Worm (Caenorhabditis elegans) whole organism, mixed stage, embryonic: ENCODE measurements around the gene rpl-6.

Source experiments
- ceh-43 ChIP-seq: fragments of 200-800 bp; sonication (Bioruptor generic); optimal IDR thresholded peaks from 2 replicates; lab custom pipeline; 2018; ENCODE audit warnings: mild to moderate bottlenecking, missing genetic modification characterization, moderate library complexity, missing compliant biosample characterization
- ces-1 ChIP-seq: fragments of 150-350 bp; optimal IDR thresholded peaks from 2 replicates; lab custom pipeline; 2014; ENCODE audit warnings: missing biosample characterization, missing genetic modification reagents, missing genetic modification characterization
- elt-3 ChIP-seq: fragments of 150-350 bp; optimal IDR thresholded peaks from 2 replicates; lab custom pipeline; 2014; ENCODE audit warnings: missing biosample characterization, missing genetic modification characterization
- lin-13 ChIP-seq: fragments of 150-350 bp; optimal IDR thresholded peaks from 2 replicates; lab custom pipeline; 2014; ENCODE audit warnings: missing biosample characterization, missing genetic modification characterization
- mab-5 ChIP-seq: fragments of 150-350 bp; optimal IDR thresholded peaks from 2 replicates; lab custom pipeline; 2014; ENCODE audit warnings: missing biosample characterization, missing genetic modification characterization
- mep-1 ChIP-seq: fragments of 150-350 bp; optimal IDR thresholded peaks from 2 replicates; lab custom pipeline; 2017; ENCODE audit warnings: missing biosample characterization, missing genetic modification reagents, missing genetic modification characterization, inconsistent platforms
- nhr-76 ChIP-seq: sonication (generic microtip); optimal IDR thresholded peaks from 2 replicates; lab custom pipeline; 2017; ENCODE audit warnings: missing biosample characterization, missing genetic modification characterization
- pha-4 ChIP-seq: fragments of 150-350 bp; optimal IDR thresholded peaks from 2 replicates; lab custom pipeline; 2018; ENCODE audit warnings: missing biosample characterization, missing genetic modification reagents, missing genetic modification characterization
- sem-2 ChIP-seq: fragments of 200-800 bp; sonication (Bioruptor generic); optimal IDR thresholded peaks from 2 replicates; lab custom pipeline; 2018; ENCODE audit warnings: mild to moderate bottlenecking, missing genetic modification characterization, missing compliant biosample characterization
- snpc-4 ChIP-seq: fragments of 150-350 bp; optimal IDR thresholded peaks from 2 replicates; lab custom pipeline; 2014; ENCODE audit warnings: missing biosample characterization, missing genetic modification characterization
- tbx-8 ChIP-seq: fragments of 200-800 bp; sonication (Bioruptor generic); optimal IDR thresholded peaks from 2 replicates; lab custom pipeline; 2018; ENCODE audit warnings: mild to moderate bottlenecking, missing genetic modification characterization, moderate library complexity, missing compliant biosample characterization
- unc-62 ChIP-seq: fragments of 150-350 bp; optimal IDR thresholded peaks from 2 replicates; lab custom pipeline; 2014; ENCODE audit warnings: missing biosample characterization, missing genetic modification reagents, missing genetic modification characterization
- ztf-11 ChIP-seq: fragments of 150-350 bp; optimal IDR thresholded peaks from 2 replicates; lab custom pipeline; 2014; ENCODE audit warnings: missing biosample characterization, missing genetic modification characterization

ce11 chrIII:7166664-7167567, 41.3 kb upstream of the rpl-6 start:
- TF ChIP-seq snpc-4 (tag; lab: Kevin White, UChicago), result no peak
- TF ChIP-seq unc-62 (GFP tag; lab: Kevin White, UChicago), result no peak
- TF ChIP-seq pha-4 (tag; lab: Kevin White, UChicago), result no peak
- no peak for TF ChIP-seq mab-5 (tag; lab: Kevin White, UChicago)
- no peak for TF ChIP-seq lin-13
- no peak for TF ChIP-seq ztf-11
- TF ChIP-seq tbx-8 (GFP tag; lab: Kevin White, UChicago), result no peak
- TF ChIP-seq mep-1 (tag; lab: Kevin White, UChicago), result no peak
- TF ChIP-seq nhr-76 (tag; lab: Kevin White, UChicago), result no peak
- TF ChIP-seq ces-1 (GFP tag; lab: Kevin White, UChicago), result no peak
- no peak for TF ChIP-seq sem-2
- TF ChIP-seq ceh-43 (GFP tag; lab: Kevin White, UChicago), result no peak
- no peak for TF ChIP-seq elt-3
